Fruit fly (Drosophila melanogaster) whole organism, larva: ENCODE data around the gene Glut4EF.
A peak's percentile ranks its signal among the peaks of the same experiment; 100 is the strongest.

ENCODE experiments used
- noc ChIP-seq: fragments of 200-800 bp; sonication (Bioruptor generic); optimal IDR thresholded peaks from 3 replicates; lab custom pipeline; 2019; ENCODE audit warnings: missing biosample characterization, mild to moderate bottlenecking, missing genetic modification characterization, moderate library complexity

Gene Glut4EF

DNA sequence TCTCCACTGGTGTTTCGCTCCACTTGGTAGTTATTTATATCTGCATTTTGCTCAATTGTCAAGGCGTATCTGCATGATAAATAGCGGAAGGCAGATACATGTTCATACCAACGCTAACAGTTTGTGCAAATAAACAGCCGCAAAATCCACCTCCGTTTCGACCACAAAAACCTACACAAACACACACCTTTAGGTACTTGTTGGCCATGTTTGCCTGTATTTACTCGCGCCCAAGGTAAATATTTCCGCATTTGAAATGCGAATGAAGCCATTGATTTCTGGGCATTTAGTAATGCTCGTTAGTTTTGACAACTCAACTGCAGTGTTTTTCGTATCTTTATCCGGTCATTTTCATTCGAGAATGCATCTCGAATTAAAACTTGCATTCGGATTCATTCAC, 44.3 kb downstream of the Glut4EF start:
- no peak for TF ChIP-seq noc (tag; lab: Kevin White, UChicago)

- no peak for TF ChIP-seq noc (tag; lab: Kevin White, UChicago)
Observed at dm6 chr3R:9924485-9924884, 50.0 kb downstream of the Glut4EF start.

DNA sequence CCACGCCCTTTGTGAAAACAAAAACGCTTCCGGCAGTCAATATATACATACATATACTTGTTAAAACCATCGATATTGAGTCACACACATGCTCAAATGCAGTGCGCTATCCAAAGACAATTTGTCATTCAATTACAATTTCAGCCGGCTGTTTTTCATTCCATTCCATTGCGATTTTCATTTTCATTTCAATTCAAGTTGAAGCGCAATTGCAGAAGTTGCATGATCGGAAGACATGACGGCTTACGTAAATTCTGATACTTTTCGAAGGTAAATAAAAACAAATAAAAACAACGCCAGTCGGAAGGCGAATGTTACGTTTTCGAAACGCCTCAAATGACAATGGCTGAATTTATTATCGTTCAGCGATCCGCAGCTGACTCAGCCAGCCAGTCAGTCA, 50.8 kb downstream of the Glut4EF start:
- TF ChIP-seq noc (tag; lab: Kevin White, UChicago) = no peak

- no peak for TF ChIP-seq noc (tag; lab: Kevin White, UChicago)
Observed at dm6 chr3R:9926856-9927822, 52.7 kb downstream of the Glut4EF start.

DNA sequence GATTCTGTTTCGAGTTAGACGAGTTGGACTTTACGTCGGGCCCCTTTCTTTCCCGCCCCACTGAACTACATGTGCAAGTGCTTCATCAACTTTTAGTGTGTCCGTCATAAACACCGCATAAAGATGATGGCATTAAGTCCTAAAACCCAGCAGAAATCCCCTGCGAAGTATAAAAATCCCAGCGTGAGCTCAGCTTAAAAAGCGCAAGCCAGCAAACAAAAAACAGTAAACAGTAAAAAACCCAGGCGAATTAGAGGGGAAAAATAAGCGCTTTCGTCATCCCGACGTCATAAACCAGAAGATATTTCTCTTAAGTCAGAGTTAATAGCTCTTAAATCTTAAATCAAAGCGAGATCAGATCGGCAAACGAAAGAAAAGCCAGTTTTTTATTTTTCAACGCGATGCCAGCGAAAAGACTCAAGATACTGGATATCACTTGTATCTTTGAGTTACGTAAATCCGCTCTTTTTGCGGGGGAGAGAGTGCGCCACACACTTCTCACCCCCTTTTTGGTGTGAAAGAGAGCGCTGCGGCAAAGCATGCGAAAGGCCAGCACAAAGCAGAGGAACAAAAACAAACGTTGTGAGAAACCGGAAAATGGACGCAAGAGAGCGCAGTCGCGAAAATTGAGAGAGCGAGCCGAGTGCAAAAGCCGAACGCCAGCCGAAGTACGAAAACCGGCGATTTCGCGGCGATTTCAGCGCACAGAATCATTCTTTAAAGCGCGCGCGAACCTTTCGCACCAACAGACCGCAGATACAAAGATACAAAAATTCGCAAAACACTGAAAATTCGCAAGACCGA, 53.9 kb downstream of the Glut4EF start:
- peak; percentile 34 for TF ChIP-seq noc (tag; lab: Kevin White, UChicago)

DNA sequence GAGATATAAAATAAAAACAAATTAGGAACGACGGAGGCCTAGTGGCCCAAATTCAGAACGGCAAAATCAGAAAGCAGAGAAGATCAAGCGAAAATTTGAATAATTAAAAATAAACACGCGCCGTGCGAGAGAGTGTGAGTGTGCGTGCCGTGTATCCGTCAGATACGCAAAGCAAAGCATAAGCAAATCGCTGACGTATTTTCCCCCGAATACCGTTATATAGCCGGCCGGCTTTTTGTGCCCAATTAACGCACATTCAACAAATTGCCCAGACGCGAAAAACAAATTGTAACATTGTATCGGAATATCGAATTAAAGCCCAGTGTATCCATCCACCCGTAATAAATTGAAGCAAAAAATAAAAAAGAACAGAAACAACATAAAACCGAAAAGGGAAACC, 54.7 kb downstream of the Glut4EF start:
- no peak for TF ChIP-seq noc (tag; lab: Kevin White, UChicago)

- TF ChIP-seq noc (tag; lab: Kevin White, UChicago) = peak; percentile 73
Observed at dm6 chr3R:9931155-9931597, 56.7 kb downstream of the Glut4EF start.

DNA sequence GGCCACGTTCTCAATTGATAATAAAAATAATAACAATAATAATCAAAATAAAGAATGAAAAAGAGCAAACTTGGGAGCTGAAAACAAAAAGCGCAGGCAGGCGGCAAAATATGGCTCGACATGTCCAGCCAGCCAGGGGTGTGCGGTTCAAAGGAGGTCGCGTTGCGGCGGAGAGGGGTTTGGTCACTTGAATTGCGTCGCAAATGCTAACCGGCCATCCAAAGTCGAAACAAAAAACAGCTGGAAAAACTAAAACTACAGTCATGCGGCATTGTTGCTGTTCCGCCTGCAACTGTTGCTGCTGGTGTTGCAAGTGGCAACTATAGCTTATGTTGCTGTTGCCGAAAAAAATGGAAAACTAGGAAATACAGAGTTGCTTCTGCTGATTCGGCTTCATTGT, 57.2 kb downstream of the Glut4EF start:
- TF ChIP-seq noc (tag; lab: Kevin White, UChicago) = no peak

DNA sequence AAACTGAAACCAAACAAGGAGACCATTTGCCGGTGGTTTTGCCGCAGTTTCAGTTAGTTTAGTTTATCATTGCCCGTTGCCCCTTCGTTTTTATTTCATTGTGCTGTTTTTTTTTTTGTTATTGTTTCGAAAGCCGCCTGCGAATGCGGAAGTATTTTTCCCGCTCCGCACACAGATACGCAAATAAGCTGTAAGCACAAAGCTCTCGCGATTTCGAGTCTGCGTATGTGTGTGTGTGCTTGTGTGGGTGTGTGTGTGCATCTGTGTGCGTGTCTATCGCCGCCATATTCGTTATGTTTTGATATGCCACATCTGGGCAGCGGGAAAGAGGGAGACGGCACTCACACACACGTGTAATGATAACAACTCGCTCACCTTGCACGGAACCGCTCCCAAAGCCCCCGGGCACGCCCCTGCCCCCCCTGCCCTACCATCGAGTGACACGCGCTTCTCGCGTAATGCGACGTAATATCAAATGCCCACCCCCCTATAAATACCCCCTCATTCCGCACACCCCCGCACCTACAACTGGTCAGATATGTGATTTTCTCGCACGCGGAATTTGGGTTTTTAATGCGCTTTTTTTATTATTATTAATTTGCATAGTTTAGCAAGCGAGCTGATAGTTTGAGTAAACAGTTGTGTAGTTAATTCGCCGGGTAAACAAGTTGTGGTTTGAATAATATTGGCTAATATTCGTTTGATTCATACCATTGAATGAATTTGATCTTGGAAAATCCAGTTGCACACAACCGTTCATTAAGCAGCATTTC, 57.9 kb downstream of the Glut4EF start:
- peak; percentile 49 for TF ChIP-seq noc (tag; lab: Kevin White, UChicago)

- TF ChIP-seq noc (tag; lab: Kevin White, UChicago) = no peak
Observed at dm6 chr3R:9933356-9933755, 58.9 kb downstream of the Glut4EF start.

- no peak for TF ChIP-seq noc (tag; lab: Kevin White, UChicago)
Observed at dm6 chr3R:9933956-9934733, 59.7 kb downstream of the Glut4EF start.

DNA sequence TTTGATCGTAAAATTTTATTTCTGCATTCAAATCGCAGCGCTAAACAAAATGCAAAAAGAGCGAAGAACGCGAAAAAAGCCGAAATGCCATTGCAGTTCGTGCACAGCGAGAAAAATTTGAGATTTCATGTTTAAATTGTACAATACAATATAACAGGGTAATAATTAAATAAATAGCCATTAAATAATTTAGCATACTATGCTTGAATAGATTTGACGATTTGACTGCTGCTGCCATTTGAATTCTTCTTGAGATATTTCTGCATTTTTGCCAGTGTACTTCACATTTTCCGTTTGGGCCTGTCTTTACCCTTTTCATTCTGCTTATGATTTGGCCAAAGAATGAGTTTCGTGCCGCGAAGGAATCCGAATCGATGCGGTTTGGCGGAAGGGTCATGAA, 60.4 kb downstream of the Glut4EF start:
- no peak for TF ChIP-seq noc (tag; lab: Kevin White, UChicago)

DNA sequence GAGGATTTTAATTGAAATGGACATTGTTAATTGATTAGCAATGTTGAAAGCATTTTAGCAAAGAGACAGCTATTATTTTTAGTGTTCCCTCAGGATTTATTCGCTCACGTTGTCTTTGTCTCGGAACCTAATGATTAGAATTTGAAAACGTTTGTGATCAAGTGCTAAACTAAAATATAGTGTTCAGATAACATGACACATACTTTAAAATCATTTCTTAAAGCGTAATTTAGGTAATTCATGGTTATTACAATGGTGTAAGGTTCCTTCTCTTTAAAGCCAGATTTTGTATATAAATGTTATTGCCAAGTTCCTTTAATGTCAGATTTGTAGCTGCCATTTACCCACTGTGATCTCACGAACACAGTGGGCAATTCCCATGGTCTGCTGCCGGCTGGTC, 62.7 kb downstream of the Glut4EF start:
- TF ChIP-seq noc (tag; lab: Kevin White, UChicago) = no peak

- TF ChIP-seq noc (tag; lab: Kevin White, UChicago) = no peak
Observed at dm6 chr3R:9937605-9938004, 63.1 kb downstream of the Glut4EF start.

DNA sequence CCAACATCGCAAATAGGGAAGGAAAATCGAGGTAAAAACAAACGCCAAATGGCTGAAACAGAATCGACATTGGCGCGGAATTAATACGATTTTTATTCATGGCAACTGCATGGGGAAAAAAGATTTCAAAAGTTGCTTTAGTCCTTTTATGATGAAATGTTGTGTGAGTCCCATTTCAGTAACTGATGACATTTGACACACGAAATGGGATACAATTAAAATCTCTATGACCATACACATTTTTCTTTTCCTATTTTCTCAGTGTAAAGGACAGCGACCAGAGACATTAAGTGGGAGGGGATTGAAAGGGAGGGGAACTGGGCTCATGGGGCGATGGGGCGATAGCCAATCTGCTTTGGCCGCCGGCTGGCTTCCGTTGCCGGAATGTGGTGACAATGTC, 64.0 kb downstream of the Glut4EF start:
- no peak for TF ChIP-seq noc (tag; lab: Kevin White, UChicago)
